Fruit fly (Drosophila melanogaster) Kc167 (cell line): ENCODE results near the gene CG10324.

ENCODE experiments used
- Myc ChIP-seq: fragments of >200 bp; optimal IDR thresholded peaks from 2 replicates; lab custom pipeline; 2017; ENCODE audit warnings: missing external identifiers
- Sin3A ChIP-seq: fragments of >200 bp; optimal IDR thresholded peaks from 2 replicates; lab custom pipeline; 2018; ENCODE audit warnings: missing external identifiers
- h ChIP-seq: fragments of >200 bp; optimal IDR thresholded peaks from 3 replicates; lab custom pipeline; 2018; ENCODE audit warnings: missing external identifiers
- insv ChIP-seq: fragments of >200 bp; optimal IDR thresholded peaks from 3 replicates; lab custom pipeline; 2018; ENCODE audit warnings: missing external identifiers
- psq ChIP-seq: fragments of >200 bp; optimal IDR thresholded peaks from 2 replicates; lab custom pipeline; 2017; ENCODE audit warnings: missing external identifiers
- ttk ChIP-seq: sonication (Bioruptor generic); optimal IDR thresholded peaks from 2 replicates; lab custom pipeline; 2017; ENCODE audit warnings: missing external identifiers

CG10324 gene

DNA sequence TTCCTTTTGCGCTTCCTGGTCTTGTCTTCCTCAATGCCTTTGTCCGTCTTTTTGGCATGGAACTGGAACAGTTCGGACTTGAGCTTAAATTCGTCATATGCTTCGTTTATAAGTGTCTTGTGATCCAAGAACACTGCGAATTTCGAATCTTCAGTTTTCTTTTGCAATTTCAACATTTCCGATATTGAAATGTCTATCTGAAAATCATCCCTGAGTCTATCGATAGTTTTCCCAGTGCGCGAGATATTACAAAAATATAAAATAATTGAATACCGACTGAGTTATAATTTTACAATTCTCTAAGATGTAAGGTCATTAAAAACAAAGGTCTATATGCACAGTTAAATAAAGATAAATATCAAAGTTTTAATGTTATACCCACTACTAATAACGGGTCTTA lies 4.1 kb upstream of the CG10324 start, which contains the start of gene Mettl4:
Gene Mettl4 (minus strand): TSS at position 208 of the 400 bp plus-strand sequence.
- TF ChIP-seq ttk (lab: Kevin White, UChicago) (no peak), insv (lab: Kevin White, UChicago) (no peak), h (lab: Kevin White, UChicago) (no peak), Sin3A (no peak), psq (no peak)

dm6 chr3R:16649282-16649681 lies 2.5 kb upstream of the CG10324 start:
- TF ChIP-seq Sin3A (no peak), psq (no peak), h (lab: Kevin White, UChicago) (no peak), Myc (no peak), ttk (lab: Kevin White, UChicago) (no peak)

DNA sequence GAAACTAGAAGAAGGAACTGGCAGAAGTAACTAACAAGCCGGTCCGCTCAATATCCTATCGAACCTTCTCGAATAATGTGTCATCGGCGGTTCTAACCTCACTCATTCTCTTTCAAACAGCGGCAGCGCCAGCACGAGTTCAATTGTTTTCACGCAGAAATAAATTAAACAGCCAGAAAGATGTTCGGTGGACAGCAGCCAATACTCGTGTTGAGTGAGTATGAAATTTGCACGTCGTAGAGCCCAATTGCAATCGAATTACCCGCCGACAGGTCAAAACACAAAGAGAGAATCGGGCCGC lies 862 bp upstream of the CG10324 start:
- no peak for TF ChIP-seq insv (lab: Kevin White, UChicago)
- TF ChIP-seq Sin3A: no peak
- no peak for TF ChIP-seq psq
- TF ChIP-seq ttk (lab: Kevin White, UChicago): no peak
- TF ChIP-seq h (lab: Kevin White, UChicago): no peak
- TF ChIP-seq Myc: no peak

DNA sequence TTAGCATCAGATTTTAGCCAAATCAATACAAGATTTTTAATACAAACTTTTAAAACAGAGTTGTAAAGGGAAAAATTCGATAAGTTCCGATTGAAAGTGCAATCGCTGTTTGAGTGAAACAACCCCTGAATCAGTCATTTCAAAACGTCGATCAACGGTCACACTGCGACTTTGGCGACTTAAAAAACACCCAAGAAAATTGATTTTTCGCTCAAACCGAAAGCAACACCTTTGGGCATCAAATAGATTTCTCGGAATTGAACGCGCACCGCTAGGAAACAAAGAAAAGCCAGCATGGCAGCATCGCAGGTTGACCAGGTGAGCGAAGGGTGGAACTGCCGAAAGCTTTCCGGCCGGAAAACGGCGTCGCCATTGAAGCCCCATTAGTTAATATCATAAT lies 3.2 kb downstream of the CG10324 start, which contains the start of gene Arl6IP1:
Gene Arl6IP1 (plus strand): TSS at position 15 of the 400 bp plus-strand sequence.
- TF ChIP-seq Myc (no peak), h (lab: Kevin White, UChicago) (no peak), insv (lab: Kevin White, UChicago) (no peak), ttk (lab: Kevin White, UChicago) (no peak), psq (no peak), Sin3A (no peak)

DNA sequence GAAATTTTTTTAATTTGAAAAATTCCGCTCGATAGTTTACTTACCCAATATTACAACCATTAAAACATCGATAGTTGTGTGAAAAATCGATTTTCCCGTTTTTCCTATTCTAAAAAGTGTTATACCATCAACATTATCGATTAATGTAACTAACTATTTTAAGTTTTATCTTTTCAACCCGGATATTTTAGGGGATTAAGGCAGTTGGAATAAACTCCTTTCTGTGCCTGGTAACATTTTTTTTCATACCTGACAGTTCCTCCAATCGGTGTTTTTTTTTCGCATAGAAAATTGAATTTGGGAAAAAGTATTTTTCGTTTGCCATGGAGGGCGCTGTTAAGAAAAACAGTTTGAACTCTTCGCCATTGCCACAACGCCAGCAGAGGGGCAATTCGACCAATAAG lies 6.8 kb downstream of the CG10324 start, which contains the start of gene nonA-l:
Gene nonA-l (plus strand): TSS at position 201 of the 404 bp plus-strand sequence.
- TF ChIP-seq insv (lab: Kevin White, UChicago): no peak
- TF ChIP-seq psq: no peak
- no peak for TF ChIP-seq Sin3A
- no peak for TF ChIP-seq h (lab: Kevin White, UChicago)

- TF ChIP-seq ttk (lab: Kevin White, UChicago): no peak
- TF ChIP-seq Myc: no peak
- TF ChIP-seq h (lab: Kevin White, UChicago): no peak
- TF ChIP-seq Sin3A: no peak
- TF ChIP-seq insv (lab: Kevin White, UChicago): no peak
- TF ChIP-seq psq: no peak
Measured at dm6 chr3R:16632698-16633097, 14.1 kb downstream of the CG10324 start.

- TF ChIP-seq h (lab: Kevin White, UChicago) (no peak), psq (no peak), ttk (lab: Kevin White, UChicago) (no peak), Sin3A (no peak), Myc (no peak), insv (lab: Kevin White, UChicago) (no peak)
Measured at dm6 chr3R:16630564-16630963, 16.2 kb downstream of the CG10324 start.

DNA sequence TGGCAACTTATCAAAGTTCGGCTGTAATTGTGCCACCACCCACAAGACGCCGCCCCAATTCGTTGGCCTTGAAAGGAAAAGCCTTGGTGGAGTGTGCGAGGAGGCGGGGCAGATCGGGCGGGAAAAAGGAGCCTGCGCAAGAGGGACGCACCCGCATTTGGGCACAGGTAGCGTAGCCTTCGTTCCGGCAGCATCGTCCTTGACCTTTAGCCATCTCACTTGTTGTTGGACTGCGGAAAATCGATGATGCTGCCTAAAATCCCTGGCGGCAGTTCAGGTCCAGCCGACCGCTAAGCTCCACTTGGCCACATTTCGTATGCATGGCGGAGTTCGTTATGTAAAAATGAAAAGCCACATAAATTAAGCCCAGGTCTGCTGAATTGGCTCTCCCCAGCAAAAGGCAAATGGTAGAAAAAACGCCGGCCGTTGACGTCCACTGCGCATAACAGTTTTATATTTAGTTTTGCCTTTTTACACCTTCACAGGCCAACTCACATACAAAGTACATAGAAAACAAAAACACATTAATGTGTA lies 19.8 kb downstream of the CG10324 start:
- TF ChIP-seq Myc (no peak), psq (no peak), insv (lab: Kevin White, UChicago) (no peak), h (lab: Kevin White, UChicago) (no peak)

DNA sequence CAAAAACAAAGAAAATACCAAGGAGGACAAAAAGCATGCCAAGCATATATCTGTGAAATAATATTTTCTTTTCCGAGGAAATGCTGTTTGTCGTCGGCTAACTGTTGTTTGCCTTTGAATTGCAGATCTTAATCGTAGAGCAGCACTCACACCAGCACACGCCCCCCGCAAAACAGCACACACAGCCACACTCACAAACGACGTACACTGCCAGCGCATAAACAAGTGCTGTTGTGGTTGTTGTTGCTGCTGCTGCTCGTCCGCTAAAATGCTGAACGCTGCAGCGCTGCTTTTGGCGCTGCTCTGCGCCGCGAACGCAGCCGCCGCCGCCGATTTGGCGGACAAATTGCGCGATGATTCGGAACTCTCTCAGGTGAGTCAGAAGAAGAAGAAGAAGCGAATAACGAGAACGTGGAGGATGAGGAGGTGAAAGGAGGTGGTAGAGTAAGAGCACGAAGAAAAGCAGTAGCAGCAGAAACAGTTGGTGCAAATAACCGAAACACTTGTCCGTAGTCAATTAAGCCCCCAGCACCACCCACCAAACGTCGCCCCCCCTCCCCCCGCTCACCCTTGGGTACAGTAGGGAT lies 20.9 kb downstream of the CG10324 start:
- TF ChIP-seq ttk (lab: Kevin White, UChicago) (no peak), psq (no peak)

dm6 chr3R:16624750-16625549 lies 21.9 kb downstream of the CG10324 start, which contains the start of gene Fas1:
Gene Fas1 (plus strand): TSS chr3R:16625238.
- TF ChIP-seq Myc (no peak), insv (lab: Kevin White, UChicago) (no peak), psq (no peak), Sin3A (no peak), ttk (lab: Kevin White, UChicago) (no peak), h (lab: Kevin White, UChicago) (no peak)

DNA sequence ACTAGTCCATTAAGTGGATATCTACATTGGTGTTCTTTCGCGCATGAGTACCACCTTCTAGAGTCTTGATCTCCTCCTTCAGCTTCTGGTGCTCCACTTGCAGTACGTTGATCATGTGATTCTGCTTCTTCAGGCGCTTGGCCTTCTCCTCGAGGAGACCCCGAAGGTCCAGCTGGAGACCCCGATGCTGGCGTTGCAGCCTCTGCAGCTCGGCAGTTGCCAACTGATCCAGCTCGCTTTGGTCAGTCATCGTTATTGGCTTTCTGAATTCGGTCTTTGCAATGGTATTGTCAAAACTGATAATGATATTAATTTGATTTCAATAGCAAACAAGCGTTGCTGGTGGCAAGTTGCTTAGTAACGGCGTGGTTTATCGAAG lies 22.4 kb downstream of the CG10324 start, which contains the start of gene Ccdc114:
Gene Ccdc114 (minus strand): TSS at position 347 of the 379 bp plus-strand sequence.
- TF ChIP-seq Sin3A: no peak
- TF ChIP-seq h (lab: Kevin White, UChicago): no peak
- no peak for TF ChIP-seq Myc
- TF ChIP-seq insv (lab: Kevin White, UChicago): no peak
- TF ChIP-seq ttk (lab: Kevin White, UChicago): no peak
- no peak for TF ChIP-seq psq

DNA sequence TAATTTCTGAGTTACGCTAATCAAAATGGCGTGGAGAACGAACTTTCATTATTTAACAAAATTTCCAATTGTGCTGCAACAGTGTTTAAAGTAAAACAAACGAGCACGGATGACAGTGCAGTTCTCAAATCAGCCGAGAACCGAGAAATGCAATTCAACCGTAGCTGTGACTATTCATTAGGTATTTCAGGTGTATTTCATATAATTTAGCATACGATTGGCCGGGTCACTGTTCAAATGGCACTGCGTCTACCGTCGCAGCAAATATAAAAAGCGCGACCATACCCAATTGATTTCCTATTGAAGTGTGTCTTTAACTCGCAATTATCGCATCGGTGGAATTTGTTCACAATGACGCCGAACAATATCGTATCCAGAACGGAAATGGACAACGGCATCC lies 26.3 kb downstream of the CG10324 start, which contains the start of gene CG14893:
Gene CG14893 (plus strand): TSS at position 301 of the 400 bp plus-strand sequence.
- TF ChIP-seq ttk (lab: Kevin White, UChicago) (no peak), h (lab: Kevin White, UChicago) (no peak), Myc (no peak), insv (lab: Kevin White, UChicago) (no peak), Sin3A (no peak), psq (no peak)

DNA sequence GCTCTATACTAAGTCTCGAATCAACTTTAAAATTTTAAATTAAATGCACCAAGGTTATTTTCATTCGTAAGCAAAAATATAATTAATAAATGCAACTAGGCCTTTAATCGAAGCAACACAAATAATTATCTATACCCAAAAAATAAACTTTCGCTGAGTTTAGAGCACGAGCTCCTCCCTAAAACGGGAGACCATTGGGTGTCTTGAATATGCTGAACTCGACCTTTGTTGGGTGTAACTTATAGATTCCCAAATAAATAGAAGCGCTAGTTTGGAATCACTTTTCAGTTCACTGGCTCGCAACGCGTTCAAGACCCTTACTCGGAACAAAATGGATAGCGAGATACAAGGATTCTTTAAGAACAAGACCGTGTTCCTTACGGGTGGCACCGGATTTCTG lies 29.2 kb downstream of the CG10324 start, which contains the start of gene CG17560:
Gene CG17560 (plus strand): TSS at position 301 of the 400 bp plus-strand sequence.
- no peak for TF ChIP-seq ttk (lab: Kevin White, UChicago)
- TF ChIP-seq Myc: no peak
- no peak for TF ChIP-seq h (lab: Kevin White, UChicago)
- TF ChIP-seq Sin3A: no peak
- no peak for TF ChIP-seq insv (lab: Kevin White, UChicago)
- TF ChIP-seq psq: no peak
